Fruit fly (Drosophila melanogaster): ENCODE data around the gene PGRP-SA.

The PGRP-SA gene

DNA sequence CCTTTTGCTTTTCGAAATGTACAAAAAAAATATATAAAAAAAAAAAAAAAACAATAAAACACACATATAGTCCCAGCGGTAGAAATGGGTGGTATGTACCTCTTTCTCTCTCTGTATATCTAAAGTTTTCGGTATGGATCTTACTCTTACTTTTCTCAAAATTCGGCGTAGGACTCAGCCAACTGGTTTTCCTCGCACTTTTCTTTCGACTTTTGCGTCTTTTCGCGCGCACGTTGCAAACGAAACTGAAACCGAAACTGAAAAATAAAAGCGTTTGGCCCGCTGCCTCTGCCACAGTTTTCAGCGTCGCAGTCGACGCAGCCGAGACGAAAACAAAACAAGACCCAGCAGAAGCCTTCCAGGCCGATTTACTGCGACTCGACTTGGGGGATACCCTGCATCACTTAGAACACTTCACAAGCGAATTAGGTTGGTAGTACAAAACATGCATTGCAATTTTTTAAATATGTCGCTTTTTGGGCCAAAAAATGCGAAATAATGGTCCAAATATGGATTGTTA is 3.0 kb upstream of the PGRP-SA start, which contains the start of gene CG1572 (continued):
- TF ChIP-seq D19B (GFP tag; optimal IDR thresholded peaks at IDR 0.05) (peak; percentile 78), slbo (GFP tag; IDR thresholded peaks at IDR 0.05) (peak; percentile 26; the same call in 1 of the 2 replicates), fu2 (GFP tag; optimal IDR thresholded peaks at IDR 0.05) (no peak), gt (GFP tag; IDR thresholded peaks at IDR 0.05) (no peak), CG18476 (GFP tag; optimal IDR thresholded peaks at IDR 0.05) (no peak), CG17385 (GFP tag; optimal IDR thresholded peaks at IDR 0.05) (no peak), br (optimal IDR thresholded peaks at IDR 0.05) (no peak), CG6689 (GFP tag; IDR thresholded peaks at IDR 0.05) (0 out of 2 replicates have a peak, but pooled peaks have one; percentile 29), CG6175 (GFP tag; IDR thresholded peaks at IDR 0.05) (0 out of 3 replicates have a peak, but pooled peaks have one; percentile 56), CG16815 (GFP tag; optimal IDR thresholded peaks at IDR 0.05) (no peak), Hmx (GFP tag; optimal IDR thresholded peaks at IDR 0.05) (no peak), NC2α (GFP tag; optimal IDR thresholded peaks at IDR 0.05) (no peak), lmd (GFP tag; IDR thresholded peaks at IDR 0.05) (peak; percentile 31; the same call in 1 of the 2 replicates), CG32532 (GFP tag; IDR thresholded peaks at IDR 0.05) (peak; percentile 42), Jarid2 (GFP tag; optimal IDR thresholded peaks at IDR 0.05) (peak; percentile 57), seq (GFP tag; IDR thresholded peaks at IDR 0.05) (no peak), sob (GFP tag; IDR thresholded peaks at IDR 0.05) (no peak), Sry-β (GFP tag; optimal IDR thresholded peaks at IDR 0.05) (no peak), Bgb (GFP tag; IDR thresholded peaks at IDR 0.05; ENCODE audit: partially characterized antibody) (peak; percentile 53; the same call in 1 of the 2 replicates), CG3847 (GFP tag; IDR thresholded peaks at IDR 0.05) (0 out of 2 replicates have a peak, but pooled peaks have one; percentile 12), CG9437 (GFP tag; optimal IDR thresholded peaks at IDR 0.05) (no peak), Rfx (GFP tag; IDR thresholded peaks at IDR 0.05) (peak; percentile 51; the same call in 1 of the 2 replicates), p53 (GFP tag; optimal IDR thresholded peaks at IDR 0.05) (no peak), Meics (GFP tag; optimal IDR thresholded peaks at IDR 0.05) (peak; percentile 11), CG8944 (GFP tag; optimal IDR thresholded peaks at IDR 0.05) (no peak), CG12104 (GFP tag; optimal IDR thresholded peaks at IDR 0.05) (no peak), Doc3 (GFP tag; IDR thresholded peaks at IDR 0.05; ENCODE audit: partially characterized antibody) (no peak), lilli (GFP tag; optimal IDR thresholded peaks at IDR 0.05) (peak; percentile 28), CG11085 (GFP tag; IDR thresholded peaks at IDR 0.05) (no peak), zen2 (GFP tag; IDR thresholded peaks at IDR 0.05; ENCODE audit: partially characterized antibody) (no peak), unpg (GFP tag; optimal IDR thresholded peaks at IDR 0.05) (no peak), Xbp1 (GFP tag; optimal IDR thresholded peaks at IDR 0.05) (peak; percentile 14), ac (GFP tag; optimal IDR thresholded peaks at IDR 0.05) (no peak), CG11696 (GFP tag; IDR thresholded peaks at IDR 0.05) (peak; percentile 63), danr (GFP tag; IDR thresholded peaks at IDR 0.05) (no peak), CG31224 (GFP tag; IDR thresholded peaks at IDR 0.05) (0 out of 2 replicates have a peak, but pooled peaks have one; percentile 17), sug (tag; optimal IDR thresholded peaks at IDR 0.05) (no peak), CG13894 (tag; optimal IDR thresholded peaks at IDR 0.05) (peak; percentile 30), Hmr (GFP tag; optimal IDR thresholded peaks at IDR 0.05) (peak; percentile 16), CG14014 (GFP tag; IDR thresholded peaks at IDR 0.05) (no peak; the same call in 1 of the 2 replicates), Deaf1 (tag; optimal IDR thresholded peaks at IDR 0.05) (peak; percentile 22), her (GFP tag; optimal IDR thresholded peaks at IDR 0.05) (peak; percentile 35)
